Worm (Caenorhabditis elegans): ENCODE measurements around the gene C15C8.4.

DNA sequence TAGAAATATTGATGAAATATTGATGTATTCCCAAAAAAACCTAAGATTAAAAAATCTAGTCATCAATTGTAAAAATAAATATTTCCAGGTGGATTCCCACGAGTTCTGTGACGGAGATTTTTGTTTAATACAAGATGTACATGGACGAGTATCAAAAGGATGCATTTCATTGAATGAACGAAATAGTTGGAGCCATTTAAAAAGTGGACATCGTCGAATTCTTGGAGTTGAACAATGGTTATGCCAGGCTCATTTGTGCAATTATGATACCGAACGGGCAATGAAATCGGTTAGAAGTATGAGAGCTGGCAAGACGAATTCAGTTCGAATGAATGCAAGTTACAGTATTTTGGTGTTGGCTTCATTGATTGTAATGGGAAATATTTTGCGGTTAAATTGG, 2.3 kb upstream of the C15C8.4 start:
- TF ChIP-seq ceh-82 (tag; optimal IDR thresholded peaks at IDR 0.05) (no peak), nhr-41 (GFP tag; IDR thresholded peaks at IDR 0.05) (no peak), skn-1 (tag; optimal IDR thresholded peaks at IDR 0.05) (no peak), lin-13 (GFP tag; optimal IDR thresholded peaks at IDR 0.05) (no peak), lin-15B (tag; optimal IDR thresholded peaks at IDR 0.05) (no peak), spr-1 (tag; optimal IDR thresholded peaks at IDR 0.05) (no peak), D1046.2 (GFP tag; IDR thresholded peaks at IDR 0.05) (no peak), snpc-4 (tag; optimal IDR thresholded peaks at IDR 0.05) (no peak), mdl-1 (tag; optimal IDR thresholded peaks at IDR 0.05) (no peak)
